Fruit fly (Drosophila melanogaster) whole organism, embryonic: ENCODE results near the gene Papss.

Source experiments
- Atf-2 ChIP-seq: fragments of 200-800 bp; sonication (Bioruptor generic); optimal IDR thresholded peaks from 2 replicates; lab custom pipeline; 2016; ENCODE audit warnings: missing biosample characterization, missing genetic modification characterization
- Awh ChIP-seq: fragments of 200-800 bp; sonication (Bioruptor generic); IDR thresholded peaks from 2 replicates; pipeline ENCODE4, ENCODE4 v1.3.6; 2022; ENCODE audit warnings: missing biosample characterization, missing genetic modification characterization
- CG12071 ChIP-seq: fragments of 200-800 bp; sonication (Bioruptor generic); optimal IDR thresholded peaks from 3 replicates; lab custom pipeline; 2018; ENCODE audit warnings: missing biosample characterization, mild to moderate bottlenecking, missing genetic modification characterization
- CG12744 ChIP-seq: fragments of 200-800 bp; sonication (Bioruptor generic); optimal IDR thresholded peaks from 2 replicates; lab custom pipeline; 2016; ENCODE audit warnings: missing biosample characterization, missing genetic modification characterization
- CG12942 ChIP-seq: fragments of 200-800 bp; sonication (Bioruptor generic); optimal IDR thresholded peaks from 3 replicates; lab custom pipeline; 2016; ENCODE audit warnings: missing biosample characterization, missing genetic modification characterization
- CG15073 ChIP-seq: fragments of 200-800 bp; sonication (Bioruptor generic); optimal IDR thresholded peaks from 2 replicates; lab custom pipeline; 2016; ENCODE audit warnings: missing biosample characterization, missing genetic modification characterization
- CG1603 ChIP-seq: fragments of 200-800 bp; sonication (Bioruptor generic); optimal IDR thresholded peaks from 2 replicates; lab custom pipeline; 2019; ENCODE audit warnings: missing biosample characterization, mild to moderate bottlenecking, missing genetic modification characterization, moderate library complexity
- CG17829 ChIP-seq: fragments of 200-800 bp; optimal IDR thresholded peaks from 2 replicates; lab custom pipeline; 2019; ENCODE audit warnings: missing biosample characterization, mild to moderate bottlenecking, missing genetic modification characterization, moderate library complexity
- CG18011 ChIP-seq: fragments of 200-800 bp; sonication (Bioruptor generic); optimal IDR thresholded peaks from 2 replicates; lab custom pipeline; 2017; ENCODE audit warnings: missing biosample characterization, missing genetic modification characterization, mild to moderate bottlenecking, moderate library complexity, missing genotype
- CG2120 ChIP-seq: fragments of 200-800 bp; sonication (Bioruptor generic); optimal IDR thresholded peaks from 3 replicates; lab custom pipeline; 2016; ENCODE audit warnings: missing biosample characterization, missing genetic modification characterization
- CG2199 ChIP-seq: fragments of 200-800 bp; sonication (Bioruptor generic); IDR thresholded peaks from 3 replicates; pipeline ENCODE4 v1.3.6; 2022; ENCODE audit warnings: missing biosample characterization, missing genetic modification characterization
- CG34224 ChIP-seq: fragments of 200-800 bp; sonication (Bioruptor generic); IDR thresholded peaks from 3 replicates; pipeline ENCODE4 v1.3.6; 2022; ENCODE audit warnings: missing biosample characterization, missing genetic modification characterization; ENCODE audit not compliant: partially characterized antibody
- CG4617 ChIP-seq: fragments of 200-800 bp; sonication (Bioruptor generic); optimal IDR thresholded peaks from 3 replicates; lab custom pipeline; 2016; ENCODE audit warnings: missing biosample characterization, missing genetic modification characterization, borderline replicate concordance
- CG5180 ChIP-seq: fragments of 200-800 bp; sonication (Bioruptor generic); optimal IDR thresholded peaks from 3 replicates; lab custom pipeline; 2017; ENCODE audit warnings: missing biosample characterization, missing genetic modification characterization, mild to moderate bottlenecking, moderate library complexity, missing genetic modification reagents
- CG7839 ChIP-seq: fragments of 200-800 bp; sonication (Bioruptor generic); optimal IDR thresholded peaks from 3 replicates; lab custom pipeline; 2018; ENCODE audit warnings: missing biosample characterization, mild to moderate bottlenecking, missing genetic modification characterization, moderate library complexity
- CG9437 ChIP-seq: fragments of 200-800 bp; sonication (Bioruptor generic); optimal IDR thresholded peaks from 2 replicates; lab custom pipeline; 2018; ENCODE audit warnings: missing biosample characterization, mild to moderate bottlenecking, missing genetic modification characterization
- CG9727 ChIP-seq: fragments of 200-800 bp; sonication (Bioruptor generic); optimal IDR thresholded peaks from 3 replicates; lab custom pipeline; 2017; ENCODE audit warnings: missing biosample characterization, mild to moderate bottlenecking, missing genetic modification characterization
- CG9797 ChIP-seq: fragments of 200-800 bp; sonication (Bioruptor generic); optimal IDR thresholded peaks from 3 replicates; lab custom pipeline; 2018; ENCODE audit warnings: missing biosample characterization, mild to moderate bottlenecking, missing genetic modification characterization
- CkIIα-i1 ChIP-seq: fragments of 200-800 bp; sonication (Bioruptor generic); IDR thresholded peaks from 2 replicates; pipeline ENCODE4 v1.3.6; 2022; ENCODE audit warnings: missing biosample characterization, missing genetic modification characterization
- CoRest ChIP-seq: fragments of 200-800 bp; sonication (Bioruptor generic); optimal IDR thresholded peaks from 3 replicates; lab custom pipeline; 2018; ENCODE audit warnings: missing biosample characterization, mild to moderate bottlenecking, missing genetic modification characterization, moderate library complexity
- Dbx ChIP-seq: fragments of 200-800 bp; sonication (Bioruptor generic); IDR thresholded peaks from 3 replicates; pipeline ENCODE4 v1.3.6; 2022; ENCODE audit warnings: missing biosample characterization, missing genetic modification characterization
- Gug ChIP-seq: fragments of 200-800 bp; sonication (Bioruptor generic); IDR thresholded peaks from 4 replicates; pipeline ENCODE4 v1.3.6; 2022; ENCODE audit warnings: missing biosample characterization, missing genetic modification characterization
- HHEX ChIP-seq: fragments of 200-800 bp; sonication (Bioruptor generic); optimal IDR thresholded peaks from 3 replicates; lab custom pipeline; 2017; ENCODE audit warnings: missing biosample characterization, mild to moderate bottlenecking, missing genetic modification characterization, missing genetic modification reagents
- Med ChIP-seq: fragments of 200-800 bp; sonication (Bioruptor generic); peaks from one replicate; lab custom pipeline; 2016; ENCODE audit warnings: missing biosample characterization, missing genetic modification characterization, mild to moderate bottlenecking, inconsistent platforms, moderate library complexity
- Nf-YA ChIP-seq: fragments of 200-800 bp; sonication (Bioruptor generic); IDR thresholded peaks from 2 replicates; pipeline ENCODE4 v1.3.6; 2022; ENCODE audit warnings: missing biosample characterization, missing genetic modification characterization
- PHDP ChIP-seq: fragments of 200-800 bp; sonication (Bioruptor generic); optimal IDR thresholded peaks from 3 replicates; lab custom pipeline; 2018; ENCODE audit warnings: missing biosample characterization, mild to moderate bottlenecking, missing genetic modification characterization, moderate library complexity
- Tbp ChIP-seq: fragments of >200 bp; optimal IDR thresholded peaks from 2 replicates; lab custom pipeline; 2018; ENCODE audit warnings: missing biosample characterization, missing genetic modification characterization
- Xrp1 ChIP-seq: fragments of 200-800 bp; sonication (Bioruptor generic); IDR thresholded peaks from 2 replicates; pipeline ENCODE4 v1.3.6; 2022; ENCODE audit warnings: missing biosample characterization, missing genetic modification characterization
- ab ChIP-seq: fragments of 200-800 bp; sonication (Bioruptor generic); optimal IDR thresholded peaks from 2 replicates; lab custom pipeline; 2016; ENCODE audit warnings: missing biosample characterization, missing genetic modification characterization
- cg ChIP-seq: fragments of 200-800 bp; sonication (Bioruptor generic); optimal IDR thresholded peaks from 3 replicates; lab custom pipeline; 2019; ENCODE audit warnings: missing biosample characterization, mild to moderate bottlenecking, missing genetic modification characterization, moderate library complexity
- chif ChIP-seq, 2 experiments: fragments of 200-800 bp; sonication (Bioruptor generic); optimal IDR thresholded peaks; 3 replicates each; lab custom pipeline; 2016; ENCODE audit warnings: missing biosample characterization in 2 of 2, missing genetic modification characterization in 2 of 2
- chinmo ChIP-seq: fragments of 200-800 bp; sonication (Bioruptor generic); IDR thresholded peaks from 4 replicates; pipeline ENCODE4 v1.3.6; 2022; ENCODE audit warnings: missing biosample characterization, missing genetic modification characterization; ENCODE audit not compliant: partially characterized antibody
- crp ChIP-seq, 2 experiments: fragments of 200-800 bp; sonication (Bioruptor generic); optimal IDR thresholded peaks; 2 replicates in 1 of 2; 3 replicates in 1 of 2; lab custom pipeline; 2017; ENCODE audit warnings: missing biosample characterization in 2 of 2, missing genetic modification characterization in 2 of 2, mild to moderate bottlenecking in 1 of 2, moderate library complexity in 1 of 2
- eve ChIP-seq, 2 experiments: fragments of >200 bp; optimal IDR thresholded peaks; 2 replicates each; lab custom pipeline; 2017; ENCODE audit warnings: missing biosample characterization in 2 of 2, missing genetic modification characterization in 2 of 2
- ewg ChIP-seq: fragments of 200-800 bp; sonication (Bioruptor generic); optimal IDR thresholded peaks from 3 replicates; lab custom pipeline; 2017; ENCODE audit warnings: mild to moderate bottlenecking, missing biosample characterization, missing genetic modification reagents, missing genetic modification characterization
- gem ChIP-seq: fragments of 200-800 bp; sonication (Bioruptor generic); optimal IDR thresholded peaks from 2 replicates; lab custom pipeline; 2019; ENCODE audit warnings: missing biosample characterization, mild to moderate bottlenecking, missing genetic modification characterization, moderate library complexity
- grau ChIP-seq: fragments of 200-800 bp; optimal IDR thresholded peaks from 3 replicates; lab custom pipeline; 2019; ENCODE audit warnings: missing biosample characterization, mild to moderate bottlenecking, missing genetic modification characterization, moderate library complexity
- grn ChIP-seq: fragments of 200-800 bp; sonication (Bioruptor generic); optimal IDR thresholded peaks from 3 replicates; lab custom pipeline; 2017; ENCODE audit warnings: missing biosample characterization, missing genetic modification characterization
- hkb ChIP-seq, 2 experiments: fragments of 200-800 bp in 1 of 2; fragments of >200 bp in 1 of 2; sonication (Bioruptor generic) in 1 of 2; IDR thresholded peaks in 1 of 2; optimal IDR thresholded peaks in 1 of 2; 2 replicates each; pipeline versions ENCODE4 v1.3.6 to Lab custom; 2017 to 2022; ENCODE audit warnings: missing biosample characterization in 1 of 2, missing genetic modification characterization in 1 of 2
- hth ChIP-seq: fragments of >200 bp; optimal IDR thresholded peaks from 2 replicates; lab custom pipeline; 2017; ENCODE audit warnings: inconsistent platforms
- jumu ChIP-seq: fragments of 200-800 bp; sonication (Bioruptor generic); optimal IDR thresholded peaks from 3 replicates; lab custom pipeline; 2016; ENCODE audit warnings: missing biosample characterization, missing genetic modification characterization
- kah ChIP-seq: fragments of 200-800 bp; sonication (Bioruptor generic); optimal IDR thresholded peaks from 2 replicates; lab custom pipeline; 2018; ENCODE audit warnings: missing biosample characterization, mild to moderate bottlenecking, missing genetic modification characterization
- nmo ChIP-seq: fragments of 200-800 bp; sonication (Bioruptor generic); optimal IDR thresholded peaks from 2 replicates; lab custom pipeline; 2018; ENCODE audit warnings: missing biosample characterization, mild to moderate bottlenecking, missing genetic modification characterization, moderate library complexity
- pnt ChIP-seq: fragments of 200-800 bp; sonication (Bioruptor generic); optimal IDR thresholded peaks from 3 replicates; lab custom pipeline; 2016; ENCODE audit warnings: missing biosample characterization, missing genetic modification characterization
- sens ChIP-seq: fragments of 200-800 bp; sonication (Bioruptor generic); peaks from one replicate; lab custom pipeline; 2016; ENCODE audit warnings: missing biosample characterization, missing genetic modification characterization
- shn ChIP-seq: fragments of 200-800 bp; sonication (Bioruptor generic); optimal IDR thresholded peaks from 3 replicates; lab custom pipeline; 2016; ENCODE audit warnings: missing biosample characterization, missing genetic modification characterization
- slbo ChIP-seq: fragments of 200-800 bp; sonication (Bioruptor generic); IDR thresholded peaks from 2 replicates; pipeline ENCODE4 v1.3.6; 2022; ENCODE audit warnings: missing biosample characterization, missing genetic modification characterization
- tin ChIP-seq: fragments of 200-800 bp; sonication (Bioruptor generic); optimal IDR thresholded peaks from 3 replicates; lab custom pipeline; 2016; ENCODE audit warnings: missing biosample characterization, missing genetic modification characterization
- usp ChIP-seq: fragments of >200 bp; optimal IDR thresholded peaks from 2 replicates; lab custom pipeline; 2017; ENCODE audit warnings: missing biosample characterization, missing genetic modification characterization

Papss gene

dm6 chr3L:19900184-19901089, 55.3 kb downstream of the Papss start (continued):
- TF ChIP-seq chif (GFP tag; optimal IDR thresholded peaks at IDR 0.05; lab: Kevin White, UChicago): no peak
- peak; percentile 74 for TF ChIP-seq sens (GFP tag; lab: Kevin White, UChicago)
- TF ChIP-seq CkIIα-i1 (GFP tag; lab: Robert Waterston, UW): no peak
- 0 out of 2 replicates have a peak, but pooled peaks have one; percentile 15 for TF ChIP-seq Xrp1 (GFP tag; lab: Robert Waterston, UW)
- no peak for TF ChIP-seq nmo (GFP tag; lab: Kevin White, UChicago)
- no peak for TF ChIP-seq Nf-YA
- TF ChIP-seq gem (tag; lab: Kevin White, UChicago): peak; percentile 39
- no peak for TF ChIP-seq jumu (GFP tag; lab: Kevin White, UChicago)
- no peak for TF ChIP-seq grn (GFP tag; lab: Kevin White, UChicago)
- TF ChIP-seq Dbx (GFP tag; lab: Robert Waterston, UW): no peak
- TF ChIP-seq CG12744: no peak
- peak; percentile 34; the same call in 2 of the 3 replicates for TF ChIP-seq CG34224 (GFP tag; lab: Robert Waterston, UW)
- TF ChIP-seq CG7839: no peak
- no peak for TF ChIP-seq CG12071 (GFP tag; lab: Kevin White, UChicago)
- TF ChIP-seq ewg (GFP tag; lab: Kevin White, UChicago): no peak
- TF ChIP-seq CG9437: peak; percentile 6
- TF ChIP-seq hth (lab: Kevin White, UChicago): no peak
- no peak for TF ChIP-seq CG5180 (GFP tag; lab: Kevin White, UChicago)
- TF ChIP-seq CG15073 (GFP tag; lab: Kevin White, UChicago): no peak
- TF ChIP-seq Tbp (GFP tag; lab: Kevin White, UChicago): no peak
- peak; percentile 37 for TF ChIP-seq Med (GFP tag; lab: Kevin White, UChicago)
- TF ChIP-seq tin: no peak
- TF ChIP-seq CG18011 (GFP tag; lab: Kevin White, UChicago): no peak
- no peak for TF ChIP-seq usp
- TF ChIP-seq crp (GFP tag; optimal IDR thresholded peaks at IDR 0.05; lab: Kevin White, UChicago): no peak
- no peak for TF ChIP-seq HHEX
- no peak for TF ChIP-seq CG12942
- no peak for TF ChIP-seq pnt (GFP tag; lab: Kevin White, UChicago)
- peak; percentile 7 for TF ChIP-seq CG9727 (GFP tag; lab: Kevin White, UChicago)
- peak; percentile 25 for TF ChIP-seq CG2120 (GFP tag; lab: Kevin White, UChicago)
- TF ChIP-seq CG4617: no peak
- no peak for TF ChIP-seq ab (GFP tag; lab: Kevin White, UChicago)
- TF ChIP-seq Atf-2 (GFP tag; lab: Kevin White, UChicago): no peak
- TF ChIP-seq CG9797 (GFP tag; lab: Kevin White, UChicago): no peak
- peak; percentile 22 for TF ChIP-seq CG1603 (tag; lab: Kevin White, UChicago)
- TF ChIP-seq Awh (GFP tag; lab: Robert Waterston, UW): no peak
- no peak for TF ChIP-seq hkb (optimal IDR thresholded peaks at IDR 0.05; lab: Kevin White, UChicago)
- no peak for TF ChIP-seq hkb (GFP tag; IDR thresholded peaks at IDR 0.05; lab: Robert Waterston, UW)
- TF ChIP-seq grau (tag; lab: Kevin White, UChicago): peak; percentile 24
- no peak for TF ChIP-seq Gug (GFP tag; lab: Robert Waterston, UW)
- no peak for TF ChIP-seq CoRest
- no peak for TF ChIP-seq kah (GFP tag; lab: Kevin White, UChicago)
- TF ChIP-seq eve (GFP tag; optimal IDR thresholded peaks at IDR 0.05; lab: Kevin White, UChicago): no peak
- TF ChIP-seq CG2199 (GFP tag; lab: Robert Waterston, UW): peak; percentile 71; the same call in 2 of the 3 replicates
- peak; percentile 23 for TF ChIP-seq PHDP (tag; lab: Kevin White, UChicago)
- peak; percentile 5 for TF ChIP-seq cg (GFP tag; lab: Kevin White, UChicago)
- 0 out of 4 replicates have a peak, but pooled peaks have one; percentile 45 for TF ChIP-seq chinmo
- TF ChIP-seq CG17829 (tag; lab: Kevin White, UChicago): no peak
- no peak for TF ChIP-seq slbo (GFP tag; lab: Robert Waterston, UW)
- TF ChIP-seq shn (GFP tag; lab: Kevin White, UChicago): no peak
